Fruit fly (Drosophila melanogaster) whole organism, embryonic: ENCODE data around the gene Nepl7.

Experiments
- Antp ChIP-seq: fragments of 200-800 bp; sonication (Bioruptor generic); optimal IDR thresholded peaks from 3 replicates; lab custom pipeline; 2016; ENCODE audit warnings: missing biosample characterization, missing genetic modification characterization
- CG10431 ChIP-seq: fragments of 200-800 bp; sonication (Bioruptor generic); optimal IDR thresholded peaks from 3 replicates; lab custom pipeline; 2018; ENCODE audit warnings: missing biosample characterization, mild to moderate bottlenecking, missing genetic modification characterization
- CG10462 ChIP-seq: fragments of 200-800 bp; sonication (Bioruptor generic); optimal IDR thresholded peaks from 2 replicates; lab custom pipeline; 2016; ENCODE audit warnings: missing biosample characterization, missing genetic modification characterization
- CG10979 ChIP-seq: fragments of 200-800 bp; sonication (Bioruptor generic); optimal IDR thresholded peaks from 2 replicates; lab custom pipeline; 2018; ENCODE audit warnings: missing biosample characterization, mild to moderate bottlenecking, missing genetic modification characterization, moderate library complexity
- CG11696 ChIP-seq: fragments of 200-800 bp; sonication (Bioruptor generic); IDR thresholded peaks from 2 replicates; pipeline ENCODE4 v1.3.6; 2022; ENCODE audit warnings: missing biosample characterization, missing genetic modification characterization
- CG1233 ChIP-seq: fragments of 200-800 bp; sonication (Bioruptor generic); optimal IDR thresholded peaks from 4 replicates; lab custom pipeline; 2018; ENCODE audit warnings: missing biosample characterization, mild to moderate bottlenecking, missing genetic modification characterization
- CG12391 ChIP-seq: fragments of 200-800 bp; sonication (Bioruptor generic); optimal IDR thresholded peaks from 3 replicates; lab custom pipeline; 2018; ENCODE audit warnings: missing biosample characterization, mild to moderate bottlenecking, missing genetic modification characterization, moderate library complexity
- CG13123 ChIP-seq: fragments of 200-800 bp; sonication (Bioruptor generic); optimal IDR thresholded peaks from 2 replicates; lab custom pipeline; 2016; ENCODE audit warnings: missing biosample characterization, missing genetic modification characterization
- CG15269 ChIP-seq: fragments of 200-800 bp; sonication (Bioruptor generic); optimal IDR thresholded peaks from 2 replicates; lab custom pipeline; 2018; ENCODE audit warnings: missing biosample characterization, mild to moderate bottlenecking, missing genetic modification characterization, moderate library complexity
- CG1647 ChIP-seq: fragments of 200-800 bp; sonication (Bioruptor generic); optimal IDR thresholded peaks from 3 replicates; lab custom pipeline; 2016; ENCODE audit warnings: missing biosample characterization, missing genetic modification characterization
- CG16863 ChIP-seq: fragments of 200-800 bp; sonication (Bioruptor generic); optimal IDR thresholded peaks from 3 replicates; lab custom pipeline; 2016; ENCODE audit warnings: missing biosample characterization, missing genetic modification characterization
- CG17568 ChIP-seq: fragments of 200-800 bp; sonication (Bioruptor generic); optimal IDR thresholded peaks from 2 replicates; lab custom pipeline; 2018; ENCODE audit warnings: missing biosample characterization, mild to moderate bottlenecking, missing genetic modification characterization, moderate library complexity
- CG2712 ChIP-seq: fragments of 200-800 bp; optimal IDR thresholded peaks from 3 replicates; lab custom pipeline; 2019; ENCODE audit warnings: missing biosample characterization, mild to moderate bottlenecking, missing genetic modification characterization, moderate library complexity
- CG2889 ChIP-seq: fragments of 200-800 bp; sonication (Bioruptor generic); IDR thresholded peaks from 3 replicates; pipeline ENCODE4 v1.3.6; 2022; ENCODE audit warnings: missing biosample characterization, missing genetic modification characterization
- CG30431 ChIP-seq: fragments of 200-800 bp; sonication (Bioruptor generic); optimal IDR thresholded peaks from 2 replicates; lab custom pipeline; 2017; ENCODE audit warnings: missing biosample characterization, missing genetic modification characterization
- CG31388 ChIP-seq: fragments of 200-800 bp; sonication (Bioruptor generic); optimal IDR thresholded peaks from 2 replicates; lab custom pipeline; 2016; ENCODE audit warnings: missing biosample characterization, missing genetic modification characterization
- CG34422 ChIP-seq: fragments of 200-800 bp; sonication (Bioruptor generic); IDR thresholded peaks from 3 replicates; pipeline ENCODE4 v1.3.6; 2022; ENCODE audit warnings: missing biosample characterization, missing genetic modification characterization
- CG4282 ChIP-seq: fragments of 200-800 bp; sonication (Bioruptor generic); optimal IDR thresholded peaks from 2 replicates; lab custom pipeline; 2016; ENCODE audit warnings: missing biosample characterization, missing genetic modification characterization
- CG4730 ChIP-seq: fragments of 200-800 bp; sonication (Bioruptor generic); IDR thresholded peaks from 2 replicates; pipeline ENCODE4 v1.3.6; 2022; ENCODE audit warnings: missing biosample characterization, missing genetic modification characterization
- CG6254 ChIP-seq: fragments of 200-800 bp; sonication (Bioruptor generic); optimal IDR thresholded peaks from 3 replicates; lab custom pipeline; 2017; ENCODE audit warnings: mild to moderate bottlenecking, missing biosample characterization, missing genetic modification reagents, missing genetic modification characterization
- CG7372 ChIP-seq: fragments of 200-800 bp; sonication (Bioruptor generic); IDR thresholded peaks from 2 replicates; pipeline ENCODE4 v1.3.6; 2022; ENCODE audit warnings: missing biosample characterization, missing genetic modification characterization
- CG8388 ChIP-seq: fragments of 200-800 bp; sonication (Bioruptor generic); optimal IDR thresholded peaks from 2 replicates; lab custom pipeline; 2019; ENCODE audit warnings: missing biosample characterization, mild to moderate bottlenecking, missing genetic modification characterization, moderate library complexity
- CG8765 ChIP-seq: fragments of 200-800 bp; sonication (Bioruptor generic); IDR thresholded peaks from 2 replicates; pipeline ENCODE4 v1.3.6; 2022; ENCODE audit warnings: missing biosample characterization, missing genetic modification characterization
- CG9437 ChIP-seq: fragments of 200-800 bp; sonication (Bioruptor generic); optimal IDR thresholded peaks from 2 replicates; lab custom pipeline; 2018; ENCODE audit warnings: missing biosample characterization, mild to moderate bottlenecking, missing genetic modification characterization
- D ChIP-seq, 2 experiments: fragments of 200-800 bp in 1 of 2; fragments of >200 bp in 1 of 2; sonication (Bioruptor generic) in 1 of 2; optimal IDR thresholded peaks; 2 replicates in 1 of 2; 3 replicates in 1 of 2; lab custom pipeline; 2017; ENCODE audit warnings: mild to moderate bottlenecking in 1 of 2, missing biosample characterization in 1 of 2, missing genetic modification characterization in 1 of 2, missing genetic modification reagents in 1 of 2
- Dbx ChIP-seq: fragments of 200-800 bp; sonication (Bioruptor generic); IDR thresholded peaks from 3 replicates; pipeline ENCODE4 v1.3.6; 2022; ENCODE audit warnings: missing biosample characterization, missing genetic modification characterization
- Doc3 ChIP-seq: fragments of 200-800 bp; sonication (Bioruptor generic); IDR thresholded peaks from 3 replicates; pipeline ENCODE4 v1.3.6; 2022; ENCODE audit warnings: missing biosample characterization, missing genetic modification characterization; ENCODE audit not compliant: partially characterized antibody
- Gsc ChIP-seq: fragments of 200-800 bp; sonication (Bioruptor generic); IDR thresholded peaks from 2 replicates; pipeline ENCODE4 v1.3.6; 2022; ENCODE audit warnings: missing biosample characterization, missing genetic modification characterization
- H2.0 ChIP-seq: fragments of 200-800 bp; sonication (Bioruptor generic); IDR thresholded peaks from 2 replicates; pipeline ENCODE4 v1.3.6; 2022; ENCODE audit warnings: missing biosample characterization, missing genetic modification characterization
- Hey ChIP-seq: fragments of 200-800 bp; sonication (Bioruptor generic); optimal IDR thresholded peaks from 3 replicates; lab custom pipeline; 2018; ENCODE audit warnings: missing biosample characterization, mild to moderate bottlenecking, missing genetic modification characterization
- HmgD ChIP-seq: fragments of 200-800 bp; sonication (Bioruptor generic); optimal IDR thresholded peaks from 3 replicates; lab custom pipeline; 2016; ENCODE audit warnings: missing biosample characterization, missing genetic modification characterization
- Lhr ChIP-seq: fragments of 200-800 bp; sonication (Bioruptor generic); optimal IDR thresholded peaks from 3 replicates; lab custom pipeline; 2017; ENCODE audit warnings: mild to moderate bottlenecking, missing biosample characterization, missing genetic modification reagents, missing genetic modification characterization
- Mes4 ChIP-seq: fragments of 200-800 bp; sonication (Bioruptor generic); optimal IDR thresholded peaks from 2 replicates; lab custom pipeline; 2016; ENCODE audit warnings: missing biosample characterization, missing genetic modification characterization
- Poxn ChIP-seq: fragments of 200-800 bp; sonication (Bioruptor generic); IDR thresholded peaks from 2 replicates; pipeline ENCODE4 v1.3.6; 2022; ENCODE audit warnings: missing biosample characterization, missing genetic modification characterization
- Rfx ChIP-seq: fragments of 200-800 bp; sonication (Bioruptor generic); IDR thresholded peaks from 2 replicates; pipeline ENCODE4 v1.3.6; 2022; ENCODE audit warnings: missing biosample characterization, missing genetic modification characterization
- Spps ChIP-seq: fragments of 200-800 bp; sonication (Bioruptor generic); optimal IDR thresholded peaks from 2 replicates; lab custom pipeline; 2018; ENCODE audit warnings: missing biosample characterization, mild to moderate bottlenecking, missing genetic modification characterization
- Ssrp ChIP-seq: fragments of 200-800 bp; sonication (Bioruptor generic); optimal IDR thresholded peaks from 2 replicates; lab custom pipeline; 2018; ENCODE audit warnings: missing biosample characterization, mild to moderate bottlenecking, missing genetic modification characterization, moderate library complexity
- Tbp ChIP-seq: fragments of >200 bp; optimal IDR thresholded peaks from 2 replicates; lab custom pipeline; 2018; ENCODE audit warnings: missing biosample characterization, missing genetic modification characterization
- ara ChIP-seq: fragments of 200-800 bp; sonication (Bioruptor generic); IDR thresholded peaks from 2 replicates; pipeline ENCODE4 v1.3.6; 2022; ENCODE audit warnings: missing biosample characterization, missing genetic modification characterization
- ase ChIP-seq: fragments of 200-800 bp; sonication (Bioruptor generic); IDR thresholded peaks from 3 replicates; pipeline ENCODE4 v1.3.6; 2022; ENCODE audit warnings: missing biosample characterization, missing genetic modification characterization
- chm ChIP-seq: fragments of 200-800 bp; sonication (Bioruptor generic); IDR thresholded peaks from 2 replicates; pipeline ENCODE4 v1.3.6; 2022; ENCODE audit warnings: missing biosample characterization, missing genetic modification characterization
- crp ChIP-seq, 2 experiments: fragments of 200-800 bp; sonication (Bioruptor generic); optimal IDR thresholded peaks; 2 replicates in 1 of 2; 3 replicates in 1 of 2; lab custom pipeline; 2017; ENCODE audit warnings: missing biosample characterization in 2 of 2, missing genetic modification characterization in 2 of 2, mild to moderate bottlenecking in 1 of 2, moderate library complexity in 1 of 2
- dysf ChIP-seq: fragments of 200-800 bp; sonication (Bioruptor generic); IDR thresholded peaks from 3 replicates; pipeline ENCODE4 v1.3.6; 2022; ENCODE audit warnings: missing biosample characterization, missing genetic modification characterization
- esg ChIP-seq: fragments of 200-800 bp; sonication (Bioruptor generic); conservative IDR thresholded peaks from 2 replicates; pipeline ENCODE4 v1.3.6; 2022; ENCODE audit warnings: missing biosample characterization, missing genetic modification characterization
- gcm ChIP-seq: fragments of 200-800 bp; sonication (Bioruptor generic); optimal IDR thresholded peaks from 2 replicates; lab custom pipeline; 2019; ENCODE audit warnings: missing biosample characterization, mild to moderate bottlenecking, missing genetic modification characterization, moderate library complexity
- pho ChIP-seq: fragments of 200-800 bp; sonication (Bioruptor generic); optimal IDR thresholded peaks from 2 replicates; lab custom pipeline; 2016; ENCODE audit warnings: missing biosample characterization, missing genetic modification characterization
- pzg ChIP-seq: fragments of 200-800 bp; sonication (Bioruptor generic); optimal IDR thresholded peaks from 3 replicates; lab custom pipeline; 2018; ENCODE audit warnings: missing biosample characterization, mild to moderate bottlenecking, missing genetic modification characterization, moderate library complexity
- wdn ChIP-seq: fragments of 200-800 bp; sonication (Bioruptor generic); IDR thresholded peaks from 2 replicates; pipeline ENCODE4 v1.3.6; 2022; ENCODE audit warnings: missing biosample characterization, missing genetic modification characterization
- wek ChIP-seq: fragments of 200-800 bp; sonication (Bioruptor generic); optimal IDR thresholded peaks from 3 replicates; lab custom pipeline; 2018; ENCODE audit warnings: missing biosample characterization, mild to moderate bottlenecking, missing genetic modification characterization, moderate library complexity
- zen2 ChIP-seq: fragments of 200-800 bp; sonication (Bioruptor generic); IDR thresholded peaks from 3 replicates; pipeline ENCODE4 v1.3.6; 2022; ENCODE audit warnings: missing biosample characterization, missing genetic modification characterization; ENCODE audit not compliant: partially characterized antibody

Nepl7 gene

DNA sequence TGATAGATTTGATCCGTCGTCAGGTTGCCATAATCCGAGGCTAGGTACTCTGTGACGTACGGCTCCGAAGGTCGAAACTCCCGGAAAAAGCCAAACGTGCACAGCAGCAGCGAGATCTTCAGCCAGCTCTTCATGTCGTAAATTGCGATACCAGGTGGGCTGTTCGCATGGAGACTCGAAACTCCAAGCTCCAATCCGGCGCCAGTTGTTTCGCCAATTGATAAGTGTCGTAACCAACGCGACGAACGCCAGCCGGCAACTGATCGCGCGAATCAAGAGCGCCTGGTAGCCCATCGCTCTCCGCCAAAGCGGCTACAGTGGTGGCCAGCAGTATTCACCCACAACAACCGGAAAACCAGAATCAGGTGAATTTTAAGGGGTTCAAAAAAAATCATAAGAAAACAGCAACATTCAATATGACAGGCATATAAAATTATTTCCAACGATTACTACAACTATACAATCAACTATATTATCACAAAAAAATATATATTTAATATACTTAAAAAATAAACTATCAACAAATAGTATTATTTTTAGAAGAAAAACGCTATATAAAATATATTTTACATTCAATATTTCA is 31.0 kb upstream of the Nepl7 start, which contains the start of gene CG17036 (continued):
- peak; percentile 10 for TF ChIP-seq CG9437 (GFP tag; lab: Kevin White, UChicago)
- TF ChIP-seq Rfx = peak; percentile 66
- TF ChIP-seq CG15269 (tag; lab: Kevin White, UChicago) = peak; percentile 4
- no peak for TF ChIP-seq CG8765
- TF ChIP-seq CG1647 (GFP tag; lab: Kevin White, UChicago) = no peak
- TF ChIP-seq pzg (GFP tag; lab: Kevin White, UChicago) = no peak
- TF ChIP-seq gcm (GFP tag; lab: Kevin White, UChicago) = no peak
- TF ChIP-seq dysf (GFP tag; lab: Robert Waterston, UW) = peak; percentile 43; the same call in 1 of the 3 replicates
- no peak for TF ChIP-seq D (optimal IDR thresholded peaks at IDR 0.05; lab: Kevin White, UChicago)
- no peak for TF ChIP-seq D (GFP tag; optimal IDR thresholded peaks at IDR 0.05; lab: Kevin White, UChicago)
- no peak for TF ChIP-seq Gsc (GFP tag; lab: Robert Waterston, UW)
- no peak for TF ChIP-seq zen2 (GFP tag; lab: Robert Waterston, UW)
- no peak for TF ChIP-seq chm
- no peak for TF ChIP-seq Antp (GFP tag; lab: Kevin White, UChicago)
- no peak for TF ChIP-seq CG6254 (GFP tag; lab: Kevin White, UChicago)
- peak; percentile 46; the same call in 1 of the 3 replicates for TF ChIP-seq CG34422
- TF ChIP-seq CG10431 = no peak
- TF ChIP-seq CG13123 (GFP tag; lab: Kevin White, UChicago) = no peak
- no peak for TF ChIP-seq CG17568
- TF ChIP-seq esg (GFP tag; lab: Robert Waterston, UW) = no peak
- TF ChIP-seq ara (GFP tag; lab: Robert Waterston, UW) = no peak
- no peak for TF ChIP-seq HmgD (GFP tag; lab: Kevin White, UChicago)
- no peak for TF ChIP-seq CG10979 (tag; lab: Kevin White, UChicago)
- TF ChIP-seq CG4730 = no peak
- no peak for TF ChIP-seq CG10462 (GFP tag; lab: Kevin White, UChicago)
- peak; percentile 7 for TF ChIP-seq CG1233 (GFP tag; lab: Kevin White, UChicago)
- no peak for TF ChIP-seq CG7372
- TF ChIP-seq Lhr (GFP tag; lab: Kevin White, UChicago) = no peak
- TF ChIP-seq ase = 0 out of 3 replicates have a peak, but pooled peaks have one; percentile 31
- TF ChIP-seq wek (GFP tag; lab: Kevin White, UChicago) = no peak
- TF ChIP-seq CG4282 (GFP tag; lab: Kevin White, UChicago) = no peak
- no peak; the same call in 1 of the 2 replicates for TF ChIP-seq H2.0 (GFP tag; lab: Robert Waterston, UW)
- no peak for TF ChIP-seq Doc3
- no peak for TF ChIP-seq Mes4 (GFP tag; lab: Kevin White, UChicago)
- TF ChIP-seq Ssrp = no peak
- TF ChIP-seq CG11696 (GFP tag; lab: Robert Waterston, UW) = no peak
- TF ChIP-seq Spps (tag; lab: Kevin White, UChicago) = no peak
- no peak for TF ChIP-seq Poxn
- peak; percentile 40 for TF ChIP-seq CG12391 (tag; lab: Kevin White, UChicago)
- peak; percentile 36 for TF ChIP-seq CG2712 (tag; lab: Kevin White, UChicago)
- TF ChIP-seq CG8388 (GFP tag; lab: Kevin White, UChicago) = peak; percentile 93
- TF ChIP-seq Hey (tag; lab: Kevin White, UChicago) = no peak
- no peak for TF ChIP-seq CG16863 (GFP tag; lab: Kevin White, UChicago)
- no peak for TF ChIP-seq crp (GFP tag; optimal IDR thresholded peaks at IDR 0.05; lab: Kevin White, UChicago)
- no peak for TF ChIP-seq CG31388 (GFP tag; lab: Kevin White, UChicago)
- no peak for TF ChIP-seq Tbp (GFP tag; lab: Kevin White, UChicago)
- no peak for TF ChIP-seq CG2889 (GFP tag; lab: Robert Waterston, UW)
- no peak for TF ChIP-seq CG30431 (GFP tag; lab: Kevin White, UChicago)
- TF ChIP-seq wdn = 0 out of 2 replicates have a peak, but pooled peaks have one; percentile 6
- TF ChIP-seq pho = no peak
- TF ChIP-seq Dbx (GFP tag; lab: Robert Waterston, UW) = peak; percentile 55; the same call in 1 of the 3 replicates
